Worm (Caenorhabditis elegans) whole organism, L4 larva: ENCODE results near the gene F48E3.6.

Experiments used
- R02D3.7 ChIP-seq: fragments of 150-350 bp; sonication (generic microtip); optimal IDR thresholded peaks from 3 replicates; lab custom pipeline; 2014; ENCODE audit warnings: missing biosample characterization, missing genetic modification characterization
- ama-1 ChIP-seq: fragments of 150-350 bp; optimal IDR thresholded peaks from 2 replicates; lab custom pipeline; 2014; ENCODE audit warnings: inconsistent platforms, mixed read lengths
- dpl-1 ChIP-seq: fragments of 150-350 bp; optimal IDR thresholded peaks from 2 replicates; lab custom pipeline; 2014; ENCODE audit warnings: missing biosample characterization, missing genetic modification reagents, missing genetic modification characterization
- egl-43 ChIP-seq: fragments of 200-800 bp; sonication (Bioruptor generic); IDR thresholded peaks from 2 replicates; pipeline ENCODE4 v1.3.6; 2022; ENCODE audit warnings: missing genetic modification reagents, missing genetic modification characterization, missing compliant biosample characterization
- madf-5 ChIP-seq, 2 experiments: fragments of 200-800 bp; sonication (Bioruptor generic); IDR thresholded peaks; 2 replicates each; pipeline ENCODE4 v1.3.6; 2022; ENCODE audit warnings: missing compliant biosample characterization in 2 of 2, missing genetic modification characterization in 2 of 2
- snpc-1.2 ChIP-seq: fragments of 200-800 bp; sonication (Bioruptor generic); IDR thresholded peaks from 2 replicates; pipeline ENCODE4 v1.3.6; 2022; ENCODE audit warnings: missing genetic modification reagents, missing genetic modification characterization, missing compliant biosample characterization

- TF ChIP-seq snpc-1.2 (GFP tag; lab: Robert Waterston, UW) (no peak), egl-43 (no peak), madf-5 (GFP tag; IDR thresholded peaks at IDR 0.05; lab: Robert Waterston, UW) (no peak), ama-1 (no peak), dpl-1 (no peak), R02D3.7 (no peak)
Observed at ce11 chrX:7550452-7550851, 47.7 kb upstream of the F48E3.6 start.
